Worm (Caenorhabditis elegans) whole organism, young adult: ENCODE data around the gene chpf-1.

Experiments used
- ceh-27 ChIP-seq: fragments of 200-800 bp; sonication (Bioruptor generic); optimal IDR thresholded peaks from 2 replicates; lab custom pipeline; 2018; ENCODE audit warnings: mild to moderate bottlenecking, missing genetic modification characterization, moderate library complexity, missing compliant biosample characterization
- ets-4 ChIP-seq: fragments of 200-800 bp; sonication (Bioruptor generic); optimal IDR thresholded peaks from 2 replicates; lab custom pipeline; 2018; ENCODE audit warnings: mild to moderate bottlenecking, missing genetic modification characterization, missing compliant biosample characterization
- hsf-1 ChIP-seq: fragments of 200-800 bp; sonication (Bioruptor generic); IDR thresholded peaks from 2 replicates; pipeline ENCODE4 v1.3.6; 2022; ENCODE audit warnings: missing genetic modification reagents, missing genetic modification characterization, missing compliant biosample characterization
- nhr-80 ChIP-seq: sonication (generic microtip); optimal IDR thresholded peaks from 2 replicates; lab custom pipeline; 2016; ENCODE audit warnings: missing genetic modification characterization, missing compliant biosample characterization
- snpc-4 ChIP-seq, 5 experiments: fragments of 150-350 bp in 1 of 5; sonication (generic microtip) in 4 of 5; optimal IDR thresholded peaks; 2 replicates each; lab custom pipeline; 2014 to 2018; ENCODE audit warnings: missing genetic modification characterization in 5 of 5, missing biosample characterization in 3 of 5, antibody characterized with exemption in 2 of 5, mild to moderate bottlenecking in 2 of 5, missing compliant biosample characterization in 2 of 5, missing genotype in 2 of 5, moderate library complexity in 2 of 5, missing genetic modification reagents in 1 of 5
- unc-130 ChIP-seq: sonication (generic microtip); optimal IDR thresholded peaks from 2 replicates; lab custom pipeline; 2016; ENCODE audit warnings: missing genetic modification reagents, missing genetic modification characterization, missing compliant biosample characterization

- TF ChIP-seq hsf-1 (GFP tag; lab: Robert Waterston, UW) (no peak), snpc-4 (GFP tag; optimal IDR thresholded peaks at IDR 0.05; lab: Kevin White, UChicago) (no peak), snpc-4 (tag; optimal IDR thresholded peaks at IDR 0.05; lab: Kevin White, UChicago) (no peak), unc-130 (no peak), ets-4 (GFP tag; lab: Kevin White, UChicago) (no peak), ceh-27 (GFP tag; lab: Kevin White, UChicago) (no peak), nhr-80 (no peak)
Observed at ce11 chrV:10233330-10233729, 30.0 kb upstream of the chpf-1 start, which contains the start of gene str-182.
